Worm (Caenorhabditis elegans): ENCODE data around the gene K05F1.10.

ce11 chrII:5781935-5782921 is 23.0 kb downstream of the K05F1.10 start, which contains the start of gene K05F1.6:
- peak; percentile 34 for TF ChIP-seq him-1 (tag; optimal IDR thresholded peaks at IDR 0.05)
- TF ChIP-seq W03F9.2 (tag; optimal IDR thresholded peaks at IDR 0.05), result peak; percentile 67
- peak; percentile 47 for TF ChIP-seq dao-5 (tag; optimal IDR thresholded peaks at IDR 0.05)
